Fruit fly (Drosophila melanogaster) Kc167 (cell line): ENCODE data around the gene Cyp4g15.

Source experiments
- Myc ChIP-seq: fragments of >200 bp; optimal IDR thresholded peaks from 2 replicates; lab custom pipeline; 2017; ENCODE audit warnings: missing external identifiers
- Sin3A ChIP-seq: fragments of >200 bp; optimal IDR thresholded peaks from 2 replicates; lab custom pipeline; 2018; ENCODE audit warnings: missing external identifiers
- h ChIP-seq: fragments of >200 bp; optimal IDR thresholded peaks from 3 replicates; lab custom pipeline; 2018; ENCODE audit warnings: missing external identifiers
- insv ChIP-seq: fragments of >200 bp; optimal IDR thresholded peaks from 3 replicates; lab custom pipeline; 2018; ENCODE audit warnings: missing external identifiers
- psq ChIP-seq: fragments of >200 bp; optimal IDR thresholded peaks from 2 replicates; lab custom pipeline; 2017; ENCODE audit warnings: missing external identifiers
- ttk ChIP-seq: sonication (Bioruptor generic); optimal IDR thresholded peaks from 2 replicates; lab custom pipeline; 2017; ENCODE audit warnings: missing external identifiers

DNA sequence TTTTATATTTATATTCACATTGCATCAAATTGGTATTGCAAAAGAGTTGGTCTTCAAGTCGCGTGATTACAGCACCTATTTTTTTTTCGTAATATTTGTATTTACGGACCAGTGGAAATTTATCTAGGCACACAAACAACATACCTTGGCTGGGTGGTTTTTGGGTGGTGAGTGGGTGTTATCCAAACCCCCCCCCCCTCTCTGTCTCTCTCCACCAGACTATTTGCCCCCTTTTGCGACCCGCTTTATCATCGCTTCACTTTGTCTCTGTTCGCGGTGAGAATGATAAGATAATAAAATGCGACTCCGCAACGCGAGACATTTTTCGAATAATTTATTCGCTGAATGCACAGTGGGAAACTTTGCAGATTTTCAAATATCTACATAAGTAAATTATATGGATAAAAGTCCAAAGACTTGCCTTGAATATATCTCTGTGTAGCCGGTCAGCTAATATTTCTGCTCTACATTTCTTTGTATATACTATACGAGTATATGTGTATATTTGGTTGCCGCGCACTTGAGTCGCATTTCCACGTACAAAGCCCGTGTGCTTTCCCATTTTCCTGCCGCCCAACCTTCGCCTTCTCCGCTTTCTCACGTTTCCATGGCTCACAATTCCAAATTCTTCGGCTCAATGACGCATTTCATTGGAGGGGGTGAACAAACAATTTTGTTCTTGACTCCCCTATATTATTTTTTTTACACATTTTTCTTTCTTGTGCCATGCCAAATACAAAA is 24.5 kb downstream of the Cyp4g15 start:
- TF ChIP-seq h (no peak), insv (lab: Kevin White, UChicago) (no peak), Myc (no peak), Sin3A (lab: Kevin White, UChicago) (no peak), ttk (no peak), psq (no peak)
